Fruit fly (Drosophila melanogaster): ENCODE data around the gene CG5114.

CG5114 gene

DNA sequence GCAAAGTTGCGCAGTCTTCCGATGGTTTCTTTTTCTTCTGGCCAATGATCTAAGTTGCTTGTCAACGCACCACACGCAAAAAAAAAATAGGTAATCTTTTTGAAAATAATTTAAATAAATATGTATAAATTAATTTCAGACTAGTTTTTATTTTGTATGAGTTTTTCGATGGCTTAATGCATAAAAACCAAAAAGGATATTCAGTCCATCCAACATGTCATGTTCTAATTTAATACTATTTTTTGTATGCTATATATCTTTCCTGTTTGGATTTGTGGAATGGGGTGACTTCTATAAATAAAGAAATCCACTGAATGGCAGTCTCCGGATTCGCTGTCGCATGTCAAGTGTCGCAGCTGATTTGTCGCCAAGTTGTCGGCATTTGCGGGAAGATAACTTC lies 27.0 kb downstream of the CG5114 start:
- no peak for TF ChIP-seq aop (GFP tag; IDR thresholded peaks at IDR 0.05)
- TF ChIP-seq pnt (GFP tag; optimal IDR thresholded peaks at IDR 0.05): no peak
- TF ChIP-seq CG2678 (tag; optimal IDR thresholded peaks at IDR 0.05): peak; percentile 27
- TF ChIP-seq CG14014 (GFP tag; IDR thresholded peaks at IDR 0.05): no peak
- TF ChIP-seq lab (GFP tag; optimal IDR thresholded peaks at IDR 0.05): no peak
- TF ChIP-seq CG12744 (GFP tag; optimal IDR thresholded peaks at IDR 0.05): no peak
- TF ChIP-seq Oli (tag; optimal IDR thresholded peaks at IDR 0.05): peak; percentile 12
- 0 out of 2 replicates have a peak, but pooled peaks have one; percentile 22 for TF ChIP-seq CG31441 (GFP tag; IDR thresholded peaks at IDR 0.05)
- peak; percentile 61 for TF ChIP-seq sens (GFP tag)
- TF ChIP-seq Ets65A (GFP tag): peak; percentile 82
- TF ChIP-seq lmd (GFP tag; IDR thresholded peaks at IDR 0.05): peak; percentile 12; the same call in 1 of the 2 replicates
- TF ChIP-seq CG11504 (tag; optimal IDR thresholded peaks at IDR 0.05): peak; percentile 38
- TF ChIP-seq CG4820 (GFP tag; optimal IDR thresholded peaks at IDR 0.05): no peak
- TF ChIP-seq CG12942 (GFP tag; optimal IDR thresholded peaks at IDR 0.05): no peak
- peak in 1 of 2 experiments; percentile 0 for TF ChIP-seq bsh (GFP tag; optimal IDR thresholded peaks at IDR 0.05)
- peak; percentile 26 for TF ChIP-seq Blimp-1 (GFP tag; optimal IDR thresholded peaks at IDR 0.05)
- TF ChIP-seq hbn (GFP tag; IDR thresholded peaks at IDR 0.05; ENCODE audit: partially characterized antibody): no peak
- peak in 1 of 2 experiments; percentile 49 for TF ChIP-seq Hr51 (GFP tag; optimal IDR thresholded peaks at IDR 0.05)
- TF ChIP-seq CG2712 (tag; optimal IDR thresholded peaks at IDR 0.05): peak; percentile 11
- peak; percentile 57; the same call in 1 of the 2 replicates for TF ChIP-seq Drgx (GFP tag; IDR thresholded peaks at IDR 0.05)
- peak; percentile 3 for TF ChIP-seq phol (tag; optimal IDR thresholded peaks at IDR 0.05)
- 0 out of 2 replicates have a peak, but pooled peaks have one; percentile 18 for TF ChIP-seq sob (GFP tag; IDR thresholded peaks at IDR 0.05)
- TF ChIP-seq CG13424 (tag; optimal IDR thresholded peaks at IDR 0.05): peak; percentile 11
- peak; percentile 6 for TF ChIP-seq CG12391 (tag; optimal IDR thresholded peaks at IDR 0.05)
- TF ChIP-seq Bdp1 (GFP tag; optimal IDR thresholded peaks at IDR 0.05): no peak
- peak; percentile 12 for TF ChIP-seq CG8388 (GFP tag; optimal IDR thresholded peaks at IDR 0.05)
- TF ChIP-seq CG7839 (tag; optimal IDR thresholded peaks at IDR 0.05): peak; percentile 4
- peak; percentile 9; the same call in 1 of the 2 replicates for TF ChIP-seq CG32772 (GFP tag; IDR thresholded peaks at IDR 0.05)
- TF ChIP-seq CG14860 (GFP tag; IDR thresholded peaks at IDR 0.05; ENCODE audit: partially characterized antibody): no peak
- TF ChIP-seq dmrt99B (tag; optimal IDR thresholded peaks at IDR 0.05): peak; percentile 19
- peak; percentile 56 for TF ChIP-seq Sox102F (GFP tag; optimal IDR thresholded peaks at IDR 0.05)
- peak; percentile 26 for TF ChIP-seq CG17359 (tag; optimal IDR thresholded peaks at IDR 0.05)
- peak; percentile 5 for TF ChIP-seq grau (tag; optimal IDR thresholded peaks at IDR 0.05)
- TF ChIP-seq tio (GFP tag; optimal IDR thresholded peaks at IDR 0.05): no peak
- TF ChIP-seq gem (tag; optimal IDR thresholded peaks at IDR 0.05): peak; percentile 37

DNA sequence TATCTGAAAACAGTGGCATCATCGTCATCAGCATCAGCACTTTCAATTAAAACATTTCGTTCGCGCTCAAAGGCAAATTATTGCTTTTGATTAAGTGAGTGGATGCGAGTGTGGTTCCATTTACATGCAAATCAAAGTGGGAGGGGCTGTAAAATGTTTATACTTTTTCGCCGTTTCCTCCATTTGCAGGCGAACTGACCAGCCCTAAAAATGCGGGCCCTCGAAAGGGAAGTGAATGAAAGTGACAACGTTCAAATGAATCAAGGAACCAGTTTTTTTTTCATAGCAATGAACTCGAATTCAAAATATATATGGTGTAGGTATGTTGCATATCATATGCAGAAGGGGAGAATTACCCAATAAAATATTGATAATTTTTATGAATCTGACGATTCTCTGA lies 28.0 kb downstream of the CG5114 start:
- TF ChIP-seq her (GFP tag; optimal IDR thresholded peaks at IDR 0.05): no peak
- TF ChIP-seq eve (GFP tag; optimal IDR thresholded peaks at IDR 0.05): peak in 1 of 2 experiments; percentile 20
- TF ChIP-seq lbe (GFP tag; optimal IDR thresholded peaks at IDR 0.05): no peak
- no peak for TF ChIP-seq CG14860 (GFP tag; IDR thresholded peaks at IDR 0.05; ENCODE audit: partially characterized antibody)
- TF ChIP-seq gcm (GFP tag; optimal IDR thresholded peaks at IDR 0.05): peak; percentile 66
- TF ChIP-seq CG2199 (GFP tag; IDR thresholded peaks at IDR 0.05): peak; percentile 17; the same call in 2 of the 3 replicates
- TF ChIP-seq Blimp-1 (GFP tag; optimal IDR thresholded peaks at IDR 0.05): peak; percentile 81
- TF ChIP-seq Hey (tag; optimal IDR thresholded peaks at IDR 0.05): no peak
- peak; percentile 16 for TF ChIP-seq CG15514 (GFP tag; optimal IDR thresholded peaks at IDR 0.05)

Measured in whole organism, embryonic.